Worm (Caenorhabditis elegans): ENCODE measurements around the gene R09A8.2.

The R09A8.2 gene

DNA sequence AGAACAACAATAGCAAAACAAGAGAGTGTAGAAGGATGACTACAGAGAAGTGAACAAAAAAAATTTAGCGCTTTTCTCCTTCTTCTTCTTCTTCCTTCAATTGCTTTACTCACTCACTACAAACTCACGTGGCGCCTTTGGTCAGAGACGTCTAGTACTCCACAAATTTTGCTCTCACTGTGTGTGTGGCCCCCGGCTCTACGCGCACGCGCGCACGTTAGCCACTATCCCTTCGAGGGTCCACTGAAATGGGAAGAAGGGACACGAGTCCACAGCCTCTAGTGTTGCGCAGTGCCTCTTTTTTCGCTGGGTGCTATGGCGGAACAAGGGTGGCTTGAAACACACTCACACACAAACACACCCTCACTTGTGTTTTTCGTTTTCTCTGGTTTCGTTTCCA is 10.0 kb downstream of the R09A8.2 start:
- peak; percentile 16 for TF ChIP-seq ceh-16 (tag; optimal IDR thresholded peaks at IDR 0.05)
- no peak for TF ChIP-seq nhr-11 (tag; optimal IDR thresholded peaks at IDR 0.05)
- TF ChIP-seq Y55F3AM.14 (GFP tag; optimal IDR thresholded peaks at IDR 0.05), result no peak
- no peak for TF ChIP-seq unc-62 (GFP tag; optimal IDR thresholded peaks at IDR 0.05)
- TF ChIP-seq elt-3 (tag; optimal IDR thresholded peaks at IDR 0.05), result no peak
- TF ChIP-seq nhr-25 (tag; optimal IDR thresholded peaks at IDR 0.05), result no peak
- no peak for TF ChIP-seq ama-1 (optimal IDR thresholded peaks at IDR 0.05)
- TF ChIP-seq sem-4 (tag; optimal IDR thresholded peaks at IDR 0.05), result no peak
- TF ChIP-seq lsy-2 (tag; optimal IDR thresholded peaks at IDR 0.05), result peak in 1 of 2 experiments; percentile 27
- no peak for TF ChIP-seq nhr-77 (tag; optimal IDR thresholded peaks at IDR 0.05)
- no peak for TF ChIP-seq snpc-4 (tag; optimal IDR thresholded peaks at IDR 0.05)
- TF ChIP-seq peb-1 (tag; optimal IDR thresholded peaks at IDR 0.05), result no peak
- TF ChIP-seq lin-11 (tag; optimal IDR thresholded peaks at IDR 0.05), result no peak
- no peak for TF ChIP-seq ztf-11 (tag; optimal IDR thresholded peaks at IDR 0.05)
- no peak for TF ChIP-seq crh-2 (tag; optimal IDR thresholded peaks at IDR 0.05)
- no peak for TF ChIP-seq alr-1 (tag; optimal IDR thresholded peaks at IDR 0.05)
- TF ChIP-seq mab-5 (tag; optimal IDR thresholded peaks at IDR 0.05), result no peak
- TF ChIP-seq unc-39 (tag; optimal IDR thresholded peaks at IDR 0.05), result no peak
- TF ChIP-seq lin-13 (GFP tag; optimal IDR thresholded peaks at IDR 0.05), result no peak
- peak; percentile 55 for TF ChIP-seq nhr-129 (tag; optimal IDR thresholded peaks at IDR 0.05)
- TF ChIP-seq skn-1 (tag; optimal IDR thresholded peaks at IDR 0.05), result no peak
- no peak for TF ChIP-seq gmeb-1 (tag; optimal IDR thresholded peaks at IDR 0.05)
- TF ChIP-seq egl-27 (tag; optimal IDR thresholded peaks at IDR 0.05), result no peak
- no peak for TF ChIP-seq nhr-237 (tag; optimal IDR thresholded peaks at IDR 0.05)
- no peak for TF ChIP-seq nhr-12 (tag; optimal IDR thresholded peaks at IDR 0.05)
- no peak for TF ChIP-seq fos-1 (tag; optimal IDR thresholded peaks at IDR 0.05)
- TF ChIP-seq elt-1 (tag; optimal IDR thresholded peaks at IDR 0.05), result no peak
- peak; percentile 27 for TF ChIP-seq unc-55 (GFP tag; optimal IDR thresholded peaks at IDR 0.05)
- peak; percentile 71 to 75 for TF ChIP-seq mdl-1 (tag; optimal IDR thresholded peaks at IDR 0.05)
- no peak for TF ChIP-seq R02D3.7 (tag; optimal IDR thresholded peaks at IDR 0.05)
- TF ChIP-seq nhr-23 (tag; optimal IDR thresholded peaks at IDR 0.05), result no peak
- TF ChIP-seq dmd-4 (tag; optimal IDR thresholded peaks at IDR 0.05), result no peak
- no peak for TF ChIP-seq nhr-21 (tag; optimal IDR thresholded peaks at IDR 0.05)
- TF ChIP-seq zag-1 (tag; optimal IDR thresholded peaks at IDR 0.05), result no peak
- no peak for TF ChIP-seq sma-3 (GFP tag; optimal IDR thresholded peaks at IDR 0.05)
- no peak for TF ChIP-seq ceh-82 (tag; optimal IDR thresholded peaks at IDR 0.05)
- TF ChIP-seq ZK546.5 (tag; optimal IDR thresholded peaks at IDR 0.05), result no peak
- no peak for TF ChIP-seq ztf-4 (tag; optimal IDR thresholded peaks at IDR 0.05)
- TF ChIP-seq nhr-10 (tag; optimal IDR thresholded peaks at IDR 0.05), result no peak
- TF ChIP-seq C34F6.9 (tag; optimal IDR thresholded peaks at IDR 0.05), result peak; percentile 47
- no peak for TF ChIP-seq aly-2 (tag; optimal IDR thresholded peaks at IDR 0.05)
- TF ChIP-seq sma-9 (GFP tag; optimal IDR thresholded peaks at IDR 0.05), result peak; percentile 53
- no peak for TF ChIP-seq sma-9 (tag; optimal IDR thresholded peaks at IDR 0.05)
- TF ChIP-seq nhr-6 (tag; optimal IDR thresholded peaks at IDR 0.05), result no peak
- TF ChIP-seq ztf-1 (GFP tag; conservative IDR thresholded peaks at IDR 0.05), result no peak
- no peak for TF ChIP-seq lin-39 (tag; optimal IDR thresholded peaks at IDR 0.05)
- no peak for TF ChIP-seq mbf-1 (tag; optimal IDR thresholded peaks at IDR 0.05)
- peak; percentile 30 for TF ChIP-seq F13H6.1 (tag; optimal IDR thresholded peaks at IDR 0.05)
- no peak for TF ChIP-seq blmp-1 (tag; optimal IDR thresholded peaks at IDR 0.05; ENCODE audit: insufficient read depth)

DNA sequence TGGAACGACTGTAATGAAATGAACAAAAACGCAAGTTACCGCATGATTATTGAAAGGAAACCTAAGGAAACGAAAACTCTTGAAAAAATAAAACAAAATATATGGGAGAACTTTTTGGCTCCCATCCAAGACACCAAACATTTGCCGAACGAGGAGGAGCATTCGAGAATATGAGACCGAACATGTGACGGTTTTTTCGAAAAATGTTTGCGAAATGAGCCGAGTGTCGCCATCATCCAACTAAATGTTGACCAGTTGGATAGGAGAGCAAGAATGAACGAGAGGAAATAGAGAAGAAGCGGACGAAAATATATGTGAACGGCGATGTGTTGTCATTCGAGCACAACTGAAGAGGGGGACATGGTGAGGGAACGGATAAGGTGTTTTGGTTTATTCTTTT is 10.7 kb downstream of the R09A8.2 start:
- TF ChIP-seq gmeb-1 (tag; optimal IDR thresholded peaks at IDR 0.05) (no peak), elt-3 (tag; optimal IDR thresholded peaks at IDR 0.05) (no peak), nhr-6 (tag; optimal IDR thresholded peaks at IDR 0.05) (no peak), nhr-25 (tag; optimal IDR thresholded peaks at IDR 0.05) (no peak), F13H6.1 (tag; optimal IDR thresholded peaks at IDR 0.05) (no peak), lin-13 (GFP tag; optimal IDR thresholded peaks at IDR 0.05) (no peak), peb-1 (tag; optimal IDR thresholded peaks at IDR 0.05) (no peak), ztf-11 (tag; optimal IDR thresholded peaks at IDR 0.05) (no peak), nhr-77 (tag; optimal IDR thresholded peaks at IDR 0.05) (no peak), skn-1 (tag; optimal IDR thresholded peaks at IDR 0.05) (no peak), aly-2 (tag; optimal IDR thresholded peaks at IDR 0.05) (no peak), mbf-1 (tag; optimal IDR thresholded peaks at IDR 0.05) (no peak), unc-55 (GFP tag; optimal IDR thresholded peaks at IDR 0.05) (no peak), ceh-82 (tag; optimal IDR thresholded peaks at IDR 0.05) (no peak), mdl-1 (tag; optimal IDR thresholded peaks at IDR 0.05) (no peak)

All from whole organism, L2 larva.